Worm (Caenorhabditis elegans): ENCODE data around the gene nhr-48.

The nhr-48 gene

DNA sequence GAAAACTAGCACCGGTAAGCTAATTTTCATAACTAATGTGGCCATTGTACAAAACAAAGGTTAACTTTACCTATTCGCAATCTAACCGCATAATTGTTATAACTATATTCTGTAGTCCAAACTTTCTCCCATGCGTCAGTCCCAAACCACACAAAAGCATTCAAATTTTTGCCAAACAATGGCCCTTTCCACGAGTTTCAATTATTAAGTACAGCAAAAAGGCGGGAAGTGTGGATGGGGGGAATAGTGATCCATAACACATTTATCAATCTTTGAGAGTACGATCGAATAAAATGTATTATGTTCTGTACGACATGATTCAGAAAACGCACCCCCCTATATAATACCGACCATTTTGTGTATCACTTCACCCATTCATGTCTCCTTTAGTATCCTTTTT is 10.3 kb downstream of the nhr-48 start, which contains the start of gene ZK662.6:
Gene ZK662.6 (plus strand): TSS at position 301 of the 400 bp plus-strand sequence.
- TF ChIP-seq tbx-8 (GFP tag; optimal IDR thresholded peaks at IDR 0.05) (no peak), snpc-4 (tag; optimal IDR thresholded peaks at IDR 0.05) (no peak), bed-3 (GFP tag; optimal IDR thresholded peaks at IDR 0.05) (no peak), elt-3 (tag; optimal IDR thresholded peaks at IDR 0.05) (no peak), zip-8 (tag; optimal IDR thresholded peaks at IDR 0.05) (no peak), ceh-43 (GFP tag; optimal IDR thresholded peaks at IDR 0.05) (no peak)

DNA sequence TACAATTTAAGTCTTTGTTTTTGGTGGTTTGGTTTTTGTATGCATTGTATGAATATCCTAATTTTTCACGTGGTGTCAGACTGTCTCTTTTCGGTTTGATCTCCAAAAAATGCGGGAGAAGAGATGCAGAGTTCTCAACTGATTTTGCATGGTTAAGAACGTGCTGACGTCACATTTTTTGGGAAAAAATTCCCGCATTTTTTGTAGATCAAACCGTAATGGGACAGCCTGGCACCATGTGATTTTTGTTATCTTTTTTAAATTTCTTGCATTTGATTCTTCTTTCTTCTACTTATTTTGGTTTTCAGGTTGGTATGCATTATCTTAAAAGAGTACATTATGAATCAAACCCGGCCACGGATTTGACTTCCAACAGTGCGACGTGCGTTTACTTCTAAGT is 13.3 kb downstream of the nhr-48 start, which contains the start of gene ZK662.5:
Gene ZK662.5 (plus strand): TSS at position 301 of the 400 bp plus-strand sequence.
- TF ChIP-seq nhr-12 (tag; optimal IDR thresholded peaks at IDR 0.05) (no peak), sem-2 (GFP tag; optimal IDR thresholded peaks at IDR 0.05) (no peak)

DNA sequence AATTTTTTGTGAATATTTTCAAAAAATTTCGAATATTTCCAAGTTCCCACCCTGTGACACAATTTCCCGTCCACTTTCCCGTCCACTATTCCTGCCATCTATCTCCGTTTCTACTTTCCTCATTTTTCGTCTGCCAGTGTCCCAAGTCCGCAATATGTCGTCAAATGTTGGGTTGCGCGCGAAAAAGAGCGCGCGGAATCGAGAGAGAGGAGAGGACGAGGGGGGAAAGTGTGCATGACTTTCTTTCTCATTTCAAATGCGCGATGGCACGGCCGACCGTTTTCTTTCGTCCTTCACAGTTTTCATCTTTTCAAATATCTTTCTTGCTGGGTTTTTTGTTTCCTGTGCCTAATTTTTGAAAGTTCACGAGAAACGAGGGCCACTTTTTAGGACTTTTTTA is 17.0 kb downstream of the nhr-48 start:
- TF ChIP-seq ztf-11 (tag; optimal IDR thresholded peaks at IDR 0.05) (no peak), mab-5 (tag; optimal IDR thresholded peaks at IDR 0.05) (no peak), elt-3 (tag; optimal IDR thresholded peaks at IDR 0.05) (no peak), lin-13 (tag; optimal IDR thresholded peaks at IDR 0.05) (peak; percentile 55), hlh-1 (tag; optimal IDR thresholded peaks at IDR 0.05) (peak; percentile 2), mep-1 (tag; optimal IDR thresholded peaks at IDR 0.05) (peak; percentile 43)

DNA sequence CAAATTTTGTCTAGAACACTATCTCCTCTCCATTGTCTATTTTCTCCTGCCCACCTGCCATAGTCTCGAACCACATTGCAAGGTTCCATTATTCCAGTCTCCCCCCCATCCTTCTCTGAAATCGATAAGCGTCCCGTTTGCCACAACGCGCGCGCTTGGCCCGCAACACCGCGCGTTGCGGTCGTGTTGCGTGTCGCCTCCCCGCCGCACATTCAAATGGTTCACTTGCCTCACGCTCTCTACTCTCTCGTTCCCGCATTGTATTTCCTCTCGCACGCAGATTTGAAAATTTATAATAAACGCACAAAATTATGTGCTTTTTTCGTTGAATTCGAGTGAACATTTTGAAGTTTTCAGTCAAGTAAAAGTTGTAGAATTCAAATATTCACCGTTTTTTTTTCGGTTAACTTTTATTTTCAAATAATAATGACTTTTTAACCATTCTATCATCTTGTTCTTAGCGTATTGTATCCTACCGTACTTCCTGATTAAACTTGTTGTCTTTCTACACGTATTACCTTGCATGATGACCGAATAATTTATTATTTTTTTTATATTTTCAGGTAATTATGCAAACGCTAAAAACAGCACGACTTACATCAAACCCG is 17.7 kb downstream of the nhr-48 start, which contains the start of gene lin-15B:
Gene lin-15B (plus strand): TSS at position 558 of the 608 bp plus-strand sequence.
- TF ChIP-seq nhr-237 (tag; optimal IDR thresholded peaks at IDR 0.05) (no peak), ztf-11 (tag; optimal IDR thresholded peaks at IDR 0.05) (no peak), M03D4.4 (tag; optimal IDR thresholded peaks at IDR 0.05) (no peak), nhr-76 (tag; optimal IDR thresholded peaks at IDR 0.05) (no peak), ces-1 (GFP tag; optimal IDR thresholded peaks at IDR 0.05) (no peak), unc-120 (tag; optimal IDR thresholded peaks at IDR 0.05; ENCODE audit: poor library complexity, severe bottlenecking) (no peak), ham-2 (GFP tag; optimal IDR thresholded peaks at IDR 0.05) (no peak)

DNA sequence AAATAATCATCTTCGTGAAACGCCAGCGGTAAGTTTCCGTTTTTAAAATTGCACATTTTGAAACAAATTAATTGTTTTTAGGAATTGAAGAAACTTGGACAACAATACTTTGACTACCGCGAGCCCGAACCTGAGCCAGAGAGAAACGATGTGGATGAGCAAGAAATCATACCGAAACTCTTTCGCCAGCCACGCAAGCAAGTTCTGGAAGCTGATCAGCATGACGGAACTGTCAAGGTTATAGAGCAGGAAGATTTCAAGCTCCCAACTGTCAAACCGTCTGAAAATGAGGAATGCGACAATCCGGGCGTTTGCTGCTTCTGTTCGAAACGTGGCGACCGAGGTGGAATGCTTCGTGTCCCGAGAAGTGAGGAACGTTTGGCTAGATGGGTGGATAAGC is 22.3 kb downstream of the nhr-48 start:
- TF ChIP-seq nhr-28 (tag; optimal IDR thresholded peaks at IDR 0.05) = no peak
- no peak for TF ChIP-seq nhr-237 (tag; optimal IDR thresholded peaks at IDR 0.05)
- no peak for TF ChIP-seq drap-1 (GFP tag; optimal IDR thresholded peaks at IDR 0.05)
- TF ChIP-seq sptf-1 (tag; optimal IDR thresholded peaks at IDR 0.05) = no peak
- no peak for TF ChIP-seq lin-13 (tag; optimal IDR thresholded peaks at IDR 0.05)
- no peak for TF ChIP-seq ces-1 (GFP tag; optimal IDR thresholded peaks at IDR 0.05)
- no peak for TF ChIP-seq elt-1 (tag; optimal IDR thresholded peaks at IDR 0.05; ENCODE audit: borderline replicate concordance, insufficient read depth)
- TF ChIP-seq mls-2 (tag; optimal IDR thresholded peaks at IDR 0.05) = no peak
- no peak for TF ChIP-seq lin-32 (GFP tag; optimal IDR thresholded peaks at IDR 0.05)
- TF ChIP-seq ham-2 (GFP tag; optimal IDR thresholded peaks at IDR 0.05) = no peak

DNA sequence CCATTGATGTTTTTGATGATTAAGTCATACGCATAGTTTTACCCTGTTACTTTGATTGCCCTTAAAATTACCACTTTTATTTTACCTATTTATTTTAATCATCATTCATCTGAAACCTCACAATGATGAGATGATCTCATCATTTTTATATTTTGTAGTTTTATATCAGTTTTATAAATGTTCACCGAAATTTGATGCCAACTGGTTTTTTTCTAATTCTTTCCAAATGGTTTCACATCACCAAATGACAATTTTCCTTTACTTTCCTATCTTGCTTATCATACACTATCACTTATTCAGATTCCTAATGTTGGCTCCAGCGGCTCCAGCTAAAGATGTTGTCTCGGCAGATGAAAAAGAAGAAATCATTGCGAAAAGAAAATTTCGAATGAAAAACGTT is 23.7 kb downstream of the nhr-48 start, which contains the start of gene lin-15A:
Gene lin-15A (plus strand): TSS at position 301 of the 400 bp plus-strand sequence.
- TF ChIP-seq blmp-1 (tag; optimal IDR thresholded peaks at IDR 0.05) (peak; percentile 42), unc-62 (GFP tag; optimal IDR thresholded peaks at IDR 0.05) (no peak)

DNA sequence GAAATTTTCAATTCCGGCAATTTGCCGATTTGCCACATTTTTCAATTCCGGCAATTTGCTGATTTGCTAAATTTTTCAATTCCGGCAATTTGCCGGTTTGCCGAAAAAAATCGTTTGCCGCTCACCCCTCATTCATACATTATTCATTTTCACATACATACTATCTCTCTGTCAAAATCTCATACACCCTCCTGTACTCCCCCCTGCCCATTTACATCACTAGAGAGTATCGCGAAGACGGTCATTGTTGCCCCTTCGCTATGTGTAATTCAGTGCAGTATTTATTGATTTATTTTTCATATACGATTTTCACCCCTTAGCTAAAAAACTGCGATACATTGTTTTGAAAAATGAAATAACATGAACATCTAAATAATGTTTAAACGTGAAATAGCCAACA is 28.4 kb downstream of the nhr-48 start:
- no peak for TF ChIP-seq bed-3 (GFP tag; optimal IDR thresholded peaks at IDR 0.05)
- peak; percentile 6 for TF ChIP-seq mep-1 (tag; optimal IDR thresholded peaks at IDR 0.05)
- TF ChIP-seq lsy-2 (tag; optimal IDR thresholded peaks at IDR 0.05) = peak; percentile 54
- TF ChIP-seq ces-1 (GFP tag; optimal IDR thresholded peaks at IDR 0.05) = no peak
- TF ChIP-seq nhr-12 (tag; optimal IDR thresholded peaks at IDR 0.05) = no peak
- no peak for TF ChIP-seq unc-120 (tag; optimal IDR thresholded peaks at IDR 0.05; ENCODE audit: poor library complexity, severe bottlenecking)
- no peak for TF ChIP-seq hlh-1 (tag; optimal IDR thresholded peaks at IDR 0.05)
- TF ChIP-seq blmp-1 (tag; optimal IDR thresholded peaks at IDR 0.05) = no peak
- no peak for TF ChIP-seq ztf-11 (tag; optimal IDR thresholded peaks at IDR 0.05)
